Fruit fly (Drosophila melanogaster): ENCODE data around the gene Trx2.

Trx2 gene

dm6 chr2L:9633811-9634436 lies 21.0 kb downstream of the Trx2 start, which contains the start of gene Apoltp (continued):
- TF ChIP-seq CG31441 (GFP tag; IDR thresholded peaks at IDR 0.05) (peak; percentile 74), HmgZ (tag; optimal IDR thresholded peaks at IDR 0.05) (peak; percentile 39), Hr3 (GFP tag; optimal IDR thresholded peaks at IDR 0.05) (peak; percentile 37), CG16779 (GFP tag; IDR thresholded peaks at IDR 0.05) (peak; percentile 52; the same call in 1 of the 2 replicates), Ets65A (GFP tag) (peak; percentile 94), dpn (GFP tag; optimal IDR thresholded peaks at IDR 0.05) (peak; percentile 29 to 63), CG13624 (GFP tag; optimal IDR thresholded peaks at IDR 0.05) (no peak), CG5953 (GFP tag; IDR thresholded peaks at IDR 0.05) (peak; percentile 57), CG31224 (GFP tag; IDR thresholded peaks at IDR 0.05) (peak; percentile 58), CG33557 (GFP tag; optimal IDR thresholded peaks at IDR 0.05) (no peak), run (tag; optimal IDR thresholded peaks at IDR 0.05) (peak; percentile 39), cwo (GFP tag; optimal IDR thresholded peaks at IDR 0.05) (peak; percentile 84), CG3838 (GFP tag; optimal IDR thresholded peaks at IDR 0.05) (no peak), CG7271 (tag; optimal IDR thresholded peaks at IDR 0.05) (peak; percentile 6), CG14441 (GFP tag; IDR thresholded peaks at IDR 0.05) (peak; percentile 66), CG13296 (GFP tag; optimal IDR thresholded peaks at IDR 0.05) (peak; percentile 72), CG11696 (GFP tag; IDR thresholded peaks at IDR 0.05) (0 out of 2 replicates have a peak, but pooled peaks have one; percentile 33), CG11247 (GFP tag; IDR thresholded peaks at IDR 0.05) (peak; percentile 66), Hsf (GFP tag; optimal IDR thresholded peaks at IDR 0.05) (peak; percentile 19), CG15601 (tag; optimal IDR thresholded peaks at IDR 0.05) (peak; percentile 46), H15 (GFP tag; IDR thresholded peaks at IDR 0.05) (peak; percentile 60; the same call in 2 of the 3 replicates), slbo (GFP tag; IDR thresholded peaks at IDR 0.05) (peak; percentile 85), CG13775 (GFP tag; optimal IDR thresholded peaks at IDR 0.05) (peak; percentile 45), phol (tag; optimal IDR thresholded peaks at IDR 0.05) (peak; percentile 64), sr (GFP tag; IDR thresholded peaks at IDR 0.05) (peak; percentile 24; the same call in 1 of the 3 replicates), Ets97D (GFP tag; optimal IDR thresholded peaks at IDR 0.05) (peak; percentile 84), dmrt99B (tag; optimal IDR thresholded peaks at IDR 0.05) (peak; percentile 83), C15 (GFP tag; IDR thresholded peaks at IDR 0.05) (0 out of 3 replicates have a peak, but pooled peaks have one; percentile 32), CG14965 (GFP tag; optimal IDR thresholded peaks at IDR 0.05; ENCODE audit: borderline replicate concordance) (no peak), Atf6 (GFP tag; IDR thresholded peaks at IDR 0.05) (peak; percentile 81), CG7556 (GFP tag; optimal IDR thresholded peaks at IDR 0.05) (peak; percentile 85), CG12744 (GFP tag; optimal IDR thresholded peaks at IDR 0.05) (no peak), CG18011 (GFP tag; optimal IDR thresholded peaks at IDR 0.05) (no peak), CG1647 (GFP tag; optimal IDR thresholded peaks at IDR 0.05) (peak; percentile 1), Xbp1 (GFP tag; optimal IDR thresholded peaks at IDR 0.05) (peak; percentile 48), zf30C (GFP tag; optimal IDR thresholded peaks at IDR 0.05) (peak; percentile 39), CG10209 (GFP tag; optimal IDR thresholded peaks at IDR 0.05) (peak; percentile 70), Usf (GFP tag; optimal IDR thresholded peaks at IDR 0.05) (peak; percentile 4), CG30403 (GFP tag; optimal IDR thresholded peaks at IDR 0.05) (peak; percentile 55), CG11695 (GFP tag; IDR thresholded peaks at IDR 0.05) (peak; percentile 77), CG1603 (tag; optimal IDR thresholded peaks at IDR 0.05) (no peak), CG11560 (tag; IDR thresholded peaks at IDR 0.05) (peak; percentile 62; the same call in 2 of the 3 replicates), CG6654 (GFP tag; optimal IDR thresholded peaks at IDR 0.05) (peak; percentile 51), CG15479 (GFP tag; optimal IDR thresholded peaks at IDR 0.05) (no peak), CG10267 (tag; optimal IDR thresholded peaks at IDR 0.05) (peak; percentile 63), CG16815 (GFP tag; optimal IDR thresholded peaks at IDR 0.05) (peak; percentile 23), rib (GFP tag; IDR thresholded peaks at IDR 0.05) (peak; percentile 62; the same call in 1 of the 2 replicates), CG6689 (GFP tag; IDR thresholded peaks at IDR 0.05) (peak; percentile 64), Hey (tag; optimal IDR thresholded peaks at IDR 0.05) (no peak), CG17328 (GFP tag; IDR thresholded peaks at IDR 0.05) (peak; percentile 70)
